Fruit fly (Drosophila melanogaster) whole organism, prepupa: ENCODE data around the gene alpha-Man-Ic.

Experiments used
- CG9139 ChIP-seq: fragments of 200-800 bp; sonication (Bioruptor generic); optimal IDR thresholded peaks from 3 replicates; lab custom pipeline; 2017; ENCODE audit warnings: missing biosample characterization, mild to moderate bottlenecking, missing genetic modification characterization
- Hr39 ChIP-seq: fragments of 200-800 bp; sonication (Bioruptor generic); optimal IDR thresholded peaks from 2 replicates; lab custom pipeline; 2016; ENCODE audit warnings: missing biosample characterization, missing genetic modification characterization
- achi ChIP-seq: fragments of 200-800 bp; sonication (Bioruptor generic); optimal IDR thresholded peaks from 3 replicates; lab custom pipeline; 2016; ENCODE audit warnings: missing biosample characterization, missing genetic modification characterization

DNA sequence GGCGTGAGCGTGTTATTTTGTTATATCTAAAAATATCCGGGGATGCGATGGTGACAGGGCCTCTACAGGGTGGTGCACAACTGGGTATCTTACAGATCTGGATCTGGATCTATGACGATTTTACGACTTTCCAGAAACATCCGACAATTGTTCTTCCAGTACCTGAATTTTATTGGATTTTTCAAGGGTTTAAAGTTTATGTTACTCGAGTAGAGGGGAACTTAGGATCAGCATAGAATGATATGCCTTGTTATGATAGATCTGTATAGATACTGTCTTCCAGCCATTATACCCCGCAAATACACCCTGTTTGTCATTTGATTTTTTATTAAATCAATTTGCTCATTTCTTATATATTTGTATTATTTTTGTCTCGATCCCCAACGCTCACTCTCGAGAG lies 35.8 kb downstream of the alpha-Man-Ic start:
- peak; percentile 46 for TF ChIP-seq achi (GFP tag; lab: Kevin White, UChicago)
- TF ChIP-seq Hr39 (GFP tag; lab: Kevin White, UChicago), result no peak
- no peak for TF ChIP-seq CG9139 (GFP tag; lab: Kevin White, UChicago)
